Fruit fly (Drosophila melanogaster): ENCODE measurements around the gene c11.1.

- no peak for TF ChIP-seq her (GFP tag; optimal IDR thresholded peaks at IDR 0.05)
- TF ChIP-seq CG31388 (GFP tag; optimal IDR thresholded peaks at IDR 0.05): no peak
Measured at dm6 chrX:9332208-9332607, 49.3 kb upstream of the c11.1 start.

All from whole organism, embryonic.